Fruit fly (Drosophila melanogaster) ovary, adult (tissue): ENCODE data around the gene CG32572.

Experiments
- CG17801 ChIP-seq: fragments of 200-800 bp; optimal IDR thresholded peaks from 2 replicates; lab custom pipeline; 2019; ENCODE audit warnings: missing biosample characterization, mild to moderate bottlenecking, missing genetic modification characterization, moderate library complexity; ENCODE audit not compliant: partially characterized antibody

Gene CG32572

dm6 chrX:16730791-16731190 is 9.8 kb downstream of the CG32572 start, which contains the start of gene TwdlX:
Gene TwdlX, plus strand, starts transcription at chrX:16731091.
- TF ChIP-seq CG17801 (GFP tag; lab: Kevin White, UChicago), result no peak

- no peak for TF ChIP-seq CG17801 (GFP tag; lab: Kevin White, UChicago)
Measured at dm6 chrX:16733244-16733643, 12.3 kb downstream of the CG32572 start.

dm6 chrX:16734647-16735046 is 13.7 kb downstream of the CG32572 start, which contains the start of gene TwdlY:
Gene TwdlY, plus strand, starts transcription at chrX:16734947.
- TF ChIP-seq CG17801 (GFP tag; lab: Kevin White, UChicago), result no peak

DNA sequence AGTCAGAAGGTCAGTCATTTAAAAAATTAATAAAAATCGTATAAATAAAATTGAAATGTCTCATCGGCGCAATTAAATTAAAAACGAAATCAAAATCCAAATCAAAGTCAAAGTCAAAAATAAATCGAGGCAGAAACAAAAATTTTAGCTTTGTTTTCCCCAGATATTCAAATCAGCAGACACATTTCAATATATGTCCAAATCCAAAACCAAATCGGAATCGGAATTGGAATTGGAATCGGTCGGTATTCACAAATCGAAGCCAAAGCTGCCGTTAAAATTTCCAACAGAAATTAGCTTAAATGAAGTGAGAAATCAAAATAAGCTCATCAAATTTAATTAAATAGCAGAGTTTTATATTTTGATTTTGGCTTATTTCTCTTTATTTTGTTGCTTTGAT is 15.2 kb downstream of the CG32572 start:
- no peak for TF ChIP-seq CG17801 (GFP tag; lab: Kevin White, UChicago)

dm6 chrX:16737878-16738277 is 16.9 kb downstream of the CG32572 start, which contains the start of gene TwdlZ:
Gene TwdlZ, plus strand, starts transcription at chrX:16738178.
- TF ChIP-seq CG17801 (GFP tag; lab: Kevin White, UChicago), result no peak

DNA sequence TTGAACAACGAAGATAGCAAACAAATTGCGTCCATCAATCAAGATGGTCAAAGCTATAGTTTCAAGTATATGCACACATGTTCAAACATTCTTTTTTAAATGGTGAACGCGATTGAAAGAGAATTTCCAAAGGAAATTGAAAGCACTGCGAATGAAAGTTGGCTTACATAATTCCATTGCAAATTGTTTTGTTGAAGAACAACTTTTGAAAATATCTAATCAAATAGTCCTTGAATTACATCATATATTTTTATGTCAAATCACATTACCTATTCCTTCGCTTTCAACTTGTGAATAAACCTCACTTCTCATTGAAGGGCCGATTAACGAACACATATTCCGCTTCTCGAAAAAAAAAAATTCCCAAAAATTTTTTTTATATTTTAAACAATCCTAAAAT is 19.6 kb downstream of the CG32572 start, which contains the start of gene CG32568:
CG32568 (plus strand) TSS at position 301 of the 400 bp plus-strand sequence.
- no peak for TF ChIP-seq CG17801 (GFP tag; lab: Kevin White, UChicago)

dm6 chrX:16742547-16742946 is 21.6 kb downstream of the CG32572 start, which contains the start of gene Twdlalpha:
Gene Twdlalpha, plus strand, starts transcription at chrX:16742847.
- no peak for TF ChIP-seq CG17801 (GFP tag; lab: Kevin White, UChicago)

dm6 chrX:16744345-16744744 is 23.4 kb downstream of the CG32572 start:
- TF ChIP-seq CG17801 (GFP tag; lab: Kevin White, UChicago), result no peak

DNA sequence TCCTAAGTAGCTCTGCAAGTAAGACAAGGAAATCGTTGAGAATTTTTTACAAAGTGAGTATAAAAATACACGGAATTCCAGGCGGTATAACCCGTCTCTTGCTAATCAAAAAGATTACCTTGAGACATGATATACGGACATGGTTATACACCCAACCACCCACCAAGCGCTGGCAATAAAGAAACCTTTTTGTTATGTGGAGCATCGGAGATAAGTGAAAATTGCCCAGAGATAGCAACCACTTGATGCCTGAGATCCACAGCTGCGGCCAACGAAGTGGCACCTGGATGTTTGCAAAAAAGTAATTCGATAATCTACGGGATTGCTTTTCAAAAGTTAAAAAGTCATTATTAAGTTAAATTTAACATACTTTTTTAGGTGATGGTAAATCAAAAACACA is 25.0 kb downstream of the CG32572 start:
- TF ChIP-seq CG17801 (GFP tag; lab: Kevin White, UChicago), result no peak

DNA sequence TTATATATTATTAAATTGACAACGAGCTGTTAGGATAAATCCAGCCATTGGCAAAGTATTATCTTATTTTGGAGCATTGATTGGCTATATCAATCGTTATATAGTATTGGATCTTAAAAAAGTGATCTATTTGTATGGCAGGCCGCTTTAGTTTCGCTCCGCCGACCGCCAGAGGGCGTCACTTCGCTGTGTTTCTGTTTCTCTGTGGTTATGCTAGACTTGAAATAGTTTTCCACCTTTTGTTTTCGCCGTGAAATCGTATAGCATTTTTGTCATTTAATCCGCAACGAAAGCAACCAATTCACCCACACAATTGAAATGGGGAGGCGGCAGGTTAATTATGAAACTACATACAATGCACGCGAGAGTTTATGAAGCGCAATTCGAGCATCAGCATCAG is 25.8 kb downstream of the CG32572 start:
- no peak for TF ChIP-seq CG17801 (GFP tag; lab: Kevin White, UChicago)

dm6 chrX:16747467-16747866 is 26.5 kb downstream of the CG32572 start:
- peak; percentile 19 for TF ChIP-seq CG17801 (GFP tag; lab: Kevin White, UChicago)

DNA sequence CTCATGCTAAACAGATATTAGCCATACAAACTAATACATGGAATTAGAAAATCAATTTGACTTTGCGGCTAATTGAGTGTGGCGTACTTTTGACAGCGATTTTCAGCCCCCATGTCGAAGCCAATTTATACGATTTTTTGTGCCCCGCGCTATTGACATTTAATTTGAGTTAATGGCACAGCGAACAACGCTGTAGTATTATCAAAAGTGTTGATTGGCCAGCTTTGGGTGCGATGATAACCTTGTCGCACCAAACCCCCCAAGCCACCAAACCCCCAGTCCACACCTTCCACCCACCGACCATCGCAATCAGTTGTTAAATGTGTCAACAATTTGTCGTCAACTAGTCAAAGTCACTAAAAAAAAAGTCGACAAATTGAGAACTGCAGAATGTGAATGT is 28.3 kb downstream of the CG32572 start:
- TF ChIP-seq CG17801 (GFP tag; lab: Kevin White, UChicago), result no peak

- TF ChIP-seq CG17801 (GFP tag; lab: Kevin White, UChicago), result peak; percentile 94
Measured at dm6 chrX:16750712-16751578, 30.0 kb downstream of the CG32572 start.

DNA sequence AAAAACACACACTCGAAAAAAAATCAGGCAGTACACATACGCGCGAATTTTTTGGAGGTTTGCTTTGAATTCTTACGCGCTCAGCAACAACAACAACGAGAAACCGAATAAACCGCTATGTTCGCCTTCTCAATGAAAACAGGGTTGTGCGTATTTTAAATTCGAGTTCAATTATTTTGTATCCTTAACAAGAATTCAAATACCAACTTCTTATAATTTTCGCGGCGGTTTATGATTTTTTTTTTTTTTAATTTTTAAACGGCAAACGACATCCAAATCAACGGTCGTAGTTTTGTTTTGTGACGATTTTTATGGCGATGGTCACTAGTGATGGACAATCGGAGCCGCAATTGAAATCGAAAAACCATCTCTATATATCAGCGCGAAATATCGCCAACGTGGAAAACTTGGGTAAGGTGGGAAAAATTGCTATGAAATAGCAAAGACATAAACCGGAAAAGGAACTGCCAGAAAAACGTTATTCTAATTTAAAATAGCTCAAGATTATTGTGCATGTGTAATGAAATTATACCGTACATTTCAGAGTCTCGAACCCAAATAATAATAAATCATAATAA is 30.7 kb downstream of the CG32572 start, which contains the start of gene goe:
goe (minus strand) TSS at position 332 of the 578 bp plus-strand sequence.
- TF ChIP-seq CG17801 (GFP tag; lab: Kevin White, UChicago), result peak; percentile 23

dm6 chrX:16753066-16753465 is 32.1 kb downstream of the CG32572 start:
- no peak for TF ChIP-seq CG17801 (GFP tag; lab: Kevin White, UChicago)
